Worm (Caenorhabditis elegans) whole organism, L2 larva: ENCODE data around the gene srz-19.

Experiments used
- C34F6.9 ChIP-seq: fragments of 150-350 bp; optimal IDR thresholded peaks from 2 replicates; lab custom pipeline; 2014; ENCODE audit warnings: missing biosample characterization, missing genetic modification characterization
- F13H6.1 ChIP-seq: sonication (generic microtip); optimal IDR thresholded peaks from 2 replicates; lab custom pipeline; 2016; ENCODE audit warnings: missing genetic modification characterization, missing compliant biosample characterization
- R02D3.7 ChIP-seq: fragments of 150-350 bp; optimal IDR thresholded peaks from 2 replicates; lab custom pipeline; 2014; ENCODE audit warnings: missing biosample characterization, missing genetic modification characterization
- Y55F3AM.14 ChIP-seq: fragments of 200-800 bp; sonication (Bioruptor generic); optimal IDR thresholded peaks from 2 replicates; lab custom pipeline; 2018; ENCODE audit warnings: mild to moderate bottlenecking, missing genetic modification characterization, missing compliant biosample characterization
- ZK546.5 ChIP-seq: sonication (generic microtip); optimal IDR thresholded peaks from 2 replicates; lab custom pipeline; 2017; ENCODE audit warnings: missing biosample characterization, missing genetic modification characterization
- alr-1 ChIP-seq: fragments of 150-350 bp; optimal IDR thresholded peaks from 2 replicates; lab custom pipeline; 2014; ENCODE audit warnings: missing biosample characterization, missing genetic modification characterization
- aly-2 ChIP-seq: fragments of 150-350 bp; optimal IDR thresholded peaks from 2 replicates; lab custom pipeline; 2014; ENCODE audit warnings: missing biosample characterization, missing genetic modification characterization
- ama-1 ChIP-seq: fragments of 150-350 bp; optimal IDR thresholded peaks from 2 replicates; lab custom pipeline; 2018; ENCODE audit warnings: inconsistent platforms
- ceh-16 ChIP-seq: fragments of 150-350 bp; optimal IDR thresholded peaks from 2 replicates; lab custom pipeline; 2014; ENCODE audit warnings: missing biosample characterization, missing genetic modification characterization
- ceh-82 ChIP-seq: fragments of 150-350 bp; optimal IDR thresholded peaks from 2 replicates; lab custom pipeline; 2014; ENCODE audit warnings: missing biosample characterization, missing genetic modification characterization
- crh-2 ChIP-seq: sonication (generic microtip); optimal IDR thresholded peaks from 2 replicates; lab custom pipeline; 2017; ENCODE audit warnings: missing biosample characterization, missing genetic modification characterization
- dmd-4 ChIP-seq: sonication (generic microtip); optimal IDR thresholded peaks from 2 replicates; lab custom pipeline; 2017; ENCODE audit warnings: missing biosample characterization, missing genetic modification characterization
- egl-27 ChIP-seq: sonication (generic microtip); optimal IDR thresholded peaks from 3 replicates; lab custom pipeline; 2017; ENCODE audit warnings: missing biosample characterization, missing genetic modification reagents, missing genetic modification characterization
- elt-1 ChIP-seq: fragments of 150-350 bp; optimal IDR thresholded peaks from 2 replicates; lab custom pipeline; 2014; ENCODE audit warnings: missing biosample characterization, missing genetic modification characterization
- elt-3 ChIP-seq: sonication (generic microtip); optimal IDR thresholded peaks from 2 replicates; lab custom pipeline; 2017; ENCODE audit warnings: missing biosample characterization, missing genetic modification characterization
- fos-1 ChIP-seq: fragments of 150-350 bp; optimal IDR thresholded peaks from 2 replicates; lab custom pipeline; 2014; ENCODE audit warnings: missing biosample characterization, missing genetic modification characterization
- gmeb-1 ChIP-seq: fragments of 150-350 bp; optimal IDR thresholded peaks from 2 replicates; lab custom pipeline; 2014; ENCODE audit warnings: missing biosample characterization, missing genetic modification characterization
- lin-11 ChIP-seq: fragments of 150-350 bp; sonication (generic microtip); optimal IDR thresholded peaks from 2 replicates; lab custom pipeline; 2014; ENCODE audit warnings: missing biosample characterization, missing genetic modification characterization, inconsistent platforms, mixed read lengths
- lin-39 ChIP-seq: fragments of 150-350 bp; optimal IDR thresholded peaks from 2 replicates; lab custom pipeline; 2014; ENCODE audit warnings: missing biosample characterization, missing genetic modification reagents, missing genetic modification characterization
- lsy-2 ChIP-seq, 2 experiments: fragments of 150-350 bp in 1 of 2; sonication (generic microtip) in 1 of 2; optimal IDR thresholded peaks; 2 replicates each; lab custom pipeline; 2014 to 2017; ENCODE audit warnings: missing biosample characterization in 2 of 2, missing genetic modification characterization in 2 of 2
- mab-5 ChIP-seq: fragments of 150-350 bp; optimal IDR thresholded peaks from 2 replicates; lab custom pipeline; 2014; ENCODE audit warnings: missing biosample characterization, missing genetic modification characterization
- mbf-1 ChIP-seq: sonication (generic microtip); optimal IDR thresholded peaks from 2 replicates; lab custom pipeline; 2017; ENCODE audit warnings: missing biosample characterization, missing genetic modification characterization
- nhr-11 ChIP-seq: fragments of 150-350 bp; optimal IDR thresholded peaks from 2 replicates; lab custom pipeline; 2014; ENCODE audit warnings: missing biosample characterization, missing genetic modification characterization
- nhr-12 ChIP-seq: fragments of 150-350 bp; optimal IDR thresholded peaks from 2 replicates; lab custom pipeline; 2014; ENCODE audit warnings: missing biosample characterization, missing genetic modification characterization
- nhr-129 ChIP-seq: fragments of 150-350 bp; optimal IDR thresholded peaks from 2 replicates; lab custom pipeline; 2014; ENCODE audit warnings: missing biosample characterization, missing genetic modification characterization
- nhr-21 ChIP-seq: fragments of 150-350 bp; optimal IDR thresholded peaks from 2 replicates; lab custom pipeline; 2014; ENCODE audit warnings: missing biosample characterization, missing genetic modification characterization
- nhr-23 ChIP-seq: fragments of 150-350 bp; optimal IDR thresholded peaks from 2 replicates; lab custom pipeline; 2014; ENCODE audit warnings: missing biosample characterization, missing genetic modification reagents, missing genetic modification characterization
- nhr-237 ChIP-seq: fragments of 150-350 bp; optimal IDR thresholded peaks from 2 replicates; lab custom pipeline; 2014; ENCODE audit warnings: missing biosample characterization, missing genetic modification characterization
- nhr-25 ChIP-seq: fragments of 150-350 bp; sonication (generic microtip); optimal IDR thresholded peaks from 3 replicates; lab custom pipeline; 2014; ENCODE audit warnings: missing biosample characterization, missing genetic modification characterization
- nhr-6 ChIP-seq: fragments of 150-350 bp; optimal IDR thresholded peaks from 2 replicates; lab custom pipeline; 2014; ENCODE audit warnings: missing biosample characterization, missing genetic modification characterization
- nhr-77 ChIP-seq: fragments of 150-350 bp; optimal IDR thresholded peaks from 2 replicates; lab custom pipeline; 2014; ENCODE audit warnings: missing biosample characterization, missing genetic modification characterization
- peb-1 ChIP-seq: fragments of 150-350 bp; optimal IDR thresholded peaks from 2 replicates; lab custom pipeline; 2014; ENCODE audit warnings: missing biosample characterization, missing genetic modification characterization
- sem-4 ChIP-seq: fragments of 150-350 bp; optimal IDR thresholded peaks from 2 replicates; lab custom pipeline; 2014; ENCODE audit warnings: missing biosample characterization, missing genetic modification reagents, missing genetic modification characterization
- sma-3 ChIP-seq: sonication (generic microtip); optimal IDR thresholded peaks from 2 replicates; lab custom pipeline; 2016; ENCODE audit warnings: missing genetic modification reagents, missing genetic modification characterization, missing compliant biosample characterization
- sma-9 ChIP-seq, 2 experiments: fragments of 150-350 bp in 1 of 2; sonication (generic microtip) in 1 of 2; optimal IDR thresholded peaks; 2 replicates each; lab custom pipeline; 2014 to 2016; ENCODE audit warnings: missing genetic modification characterization in 2 of 2, mild to moderate bottlenecking in 1 of 2, missing biosample characterization in 1 of 2, missing compliant biosample characterization in 1 of 2, missing genetic modification reagents in 1 of 2, moderate library complexity in 1 of 2
- snpc-4 ChIP-seq: fragments of 150-350 bp; optimal IDR thresholded peaks from 2 replicates; lab custom pipeline; 2014; ENCODE audit warnings: missing biosample characterization, missing genetic modification characterization
- unc-39 ChIP-seq: fragments of 150-350 bp; optimal IDR thresholded peaks from 2 replicates; lab custom pipeline; 2014; ENCODE audit warnings: missing biosample characterization, missing genetic modification characterization
- unc-55 ChIP-seq: fragments of 150-350 bp; sonication (generic microtip); optimal IDR thresholded peaks from 3 replicates; lab custom pipeline; 2014; ENCODE audit warnings: missing biosample characterization, missing genetic modification reagents, missing genetic modification characterization
- unc-62 ChIP-seq: fragments of 150-350 bp; optimal IDR thresholded peaks from 2 replicates; lab custom pipeline; 2014; ENCODE audit warnings: missing biosample characterization, missing genetic modification reagents, missing genetic modification characterization
- ztf-1 ChIP-seq: fragments of 200-800 bp; sonication (Bioruptor generic); conservative IDR thresholded peaks from 2 replicates; pipeline ENCODE4 v1.3.6; 2022; ENCODE audit warnings: missing genetic modification characterization, missing compliant biosample characterization
- ztf-11 ChIP-seq: sonication (generic microtip); optimal IDR thresholded peaks from 2 replicates; lab custom pipeline; 2017; ENCODE audit warnings: missing biosample characterization, missing genetic modification characterization

srz-19 gene

DNA sequence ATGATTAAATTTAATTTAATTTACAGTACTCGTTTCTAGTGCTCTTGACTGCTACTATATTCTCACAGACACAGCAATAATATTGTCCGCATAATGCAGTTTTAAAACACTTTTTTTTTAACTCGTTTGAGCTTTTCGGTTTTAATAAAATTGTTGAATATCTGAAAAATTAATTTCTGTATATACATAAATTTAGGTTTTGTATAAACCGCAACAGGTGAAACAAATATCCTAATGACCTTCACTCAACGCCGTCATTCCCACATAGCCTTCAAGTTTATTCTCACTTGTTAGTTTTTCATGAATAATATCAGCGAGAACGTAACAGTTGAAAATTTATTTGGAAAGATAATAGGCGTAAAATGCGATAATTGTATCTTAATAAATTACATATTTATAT, at the start of gene srz-19:
Gene srz-19, plus strand, starts transcription at position 301 of the 400 bp plus-strand sequence.
- TF ChIP-seq R02D3.7 (tag; lab: Kevin White, UChicago) (no peak), nhr-6 (tag; lab: Kevin White, UChicago) (no peak), aly-2 (no peak), ceh-16 (no peak), dmd-4 (tag; lab: Kevin White, UChicago) (no peak), sma-9 (GFP tag; optimal IDR thresholded peaks at IDR 0.05; lab: Kevin White, UChicago) (no peak), sma-9 (tag; optimal IDR thresholded peaks at IDR 0.05; lab: Kevin White, UChicago) (no peak), elt-1 (no peak), egl-27 (tag; lab: Kevin White, UChicago) (no peak), sem-4 (tag; lab: Kevin White, UChicago) (no peak), nhr-21 (tag; lab: Kevin White, UChicago) (no peak), ZK546.5 (no peak), fos-1 (tag; lab: Kevin White, UChicago) (no peak)
- TF ChIP-seq, all 48 proteins: peak for 0

DNA sequence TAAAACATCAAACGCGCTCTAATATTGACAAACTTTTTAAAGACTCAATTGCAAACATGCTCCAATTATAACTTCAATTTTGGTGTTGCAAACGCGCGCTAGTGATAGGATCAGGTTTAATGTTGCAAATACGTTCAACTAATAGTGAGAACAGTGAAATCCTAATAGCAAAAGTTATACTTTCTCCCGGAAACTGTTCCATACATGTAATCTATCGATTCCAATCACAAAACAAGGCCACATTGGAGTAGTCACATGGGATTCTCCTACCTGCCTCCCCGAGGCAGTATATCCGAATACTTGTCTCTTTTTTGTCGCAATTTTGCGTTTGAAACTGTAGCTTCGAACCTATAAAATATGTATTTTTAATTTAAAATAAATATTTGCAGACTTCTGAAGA, 49.7 kb upstream of the srz-19 start:
- no peak for TF ChIP-seq nhr-23 (tag; lab: Kevin White, UChicago)
- TF ChIP-seq R02D3.7 (tag; lab: Kevin White, UChicago): no peak
- TF ChIP-seq Y55F3AM.14: no peak
- TF ChIP-seq nhr-77 (tag; lab: Kevin White, UChicago): no peak
- no peak for TF ChIP-seq gmeb-1 (tag; lab: Kevin White, UChicago)
- TF ChIP-seq mab-5: no peak
- TF ChIP-seq crh-2: no peak

DNA sequence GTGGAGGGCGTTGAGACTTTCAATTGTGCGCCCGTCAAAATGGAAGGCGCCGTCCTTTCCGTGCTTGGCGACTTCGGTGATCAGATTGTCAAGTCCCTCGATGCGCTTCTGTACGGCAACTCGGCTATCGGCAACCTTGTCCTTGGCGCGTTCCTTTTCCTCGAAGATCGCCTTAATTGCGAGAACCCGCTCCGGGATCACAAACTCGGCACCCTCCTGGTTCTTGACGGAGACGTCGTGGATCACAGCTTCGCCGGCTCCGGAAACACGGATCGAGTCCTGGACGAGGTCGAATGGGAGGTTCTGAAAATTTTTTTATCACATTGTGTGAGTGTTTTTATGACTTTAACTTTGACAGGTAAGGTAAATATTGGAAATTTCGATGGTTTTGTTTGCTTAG, 46.4 kb upstream of the srz-19 start:
- TF ChIP-seq nhr-237 (tag; lab: Kevin White, UChicago) (no peak), crh-2 (no peak), nhr-23 (tag; lab: Kevin White, UChicago) (no peak), ztf-11 (tag; lab: Kevin White, UChicago) (no peak), unc-39 (tag; lab: Kevin White, UChicago) (no peak), lsy-2 (tag; optimal IDR thresholded peaks at IDR 0.05; lab: Kevin White, UChicago) (no peak), ama-1 (lab: Kevin White, UChicago) (no peak), lin-11 (tag; lab: Kevin White, UChicago) (no peak), elt-1 (no peak), unc-62 (GFP tag; lab: Kevin White, UChicago) (no peak), F13H6.1 (no peak), gmeb-1 (tag; lab: Kevin White, UChicago) (no peak), sma-3 (GFP tag; lab: Kevin White, UChicago) (no peak), sem-4 (tag; lab: Kevin White, UChicago) (no peak), ceh-16 (no peak), nhr-12 (no peak), R02D3.7 (tag; lab: Kevin White, UChicago) (no peak), nhr-21 (tag; lab: Kevin White, UChicago) (no peak)

DNA sequence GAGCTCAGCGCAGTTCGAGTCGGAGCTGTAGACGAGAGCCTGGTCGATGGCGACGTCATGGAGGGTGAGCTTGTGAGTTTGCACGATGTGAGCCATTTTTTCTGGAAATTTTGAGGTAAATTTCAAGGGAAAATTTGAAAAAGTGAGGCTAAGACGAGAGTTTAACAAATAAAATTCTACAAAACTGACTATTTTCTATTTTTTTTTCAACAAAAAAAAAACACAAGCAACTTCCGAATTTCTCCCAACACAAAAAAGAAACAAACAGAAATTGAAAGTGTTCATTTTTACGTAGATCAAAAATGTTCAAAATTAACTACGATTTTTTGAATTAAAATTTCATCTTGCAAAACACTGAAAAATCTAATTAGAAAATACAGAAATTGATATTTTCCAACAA, 45.9 kb upstream of the srz-19 start, which contains the start of gene F37C4.5:
Gene F37C4.5, minus strand, starts transcription at position 101 of the 400 bp plus-strand sequence.
- no peak for TF ChIP-seq mbf-1 (tag; lab: Kevin White, UChicago)
- no peak for TF ChIP-seq R02D3.7 (tag; lab: Kevin White, UChicago)
- no peak for TF ChIP-seq nhr-23 (tag; lab: Kevin White, UChicago)
- no peak for TF ChIP-seq fos-1 (tag; lab: Kevin White, UChicago)
- TF ChIP-seq sma-3 (GFP tag; lab: Kevin White, UChicago): no peak
- no peak for TF ChIP-seq Y55F3AM.14
- no peak for TF ChIP-seq unc-55
- no peak for TF ChIP-seq crh-2
- TF ChIP-seq nhr-11: no peak
- no peak for TF ChIP-seq nhr-21 (tag; lab: Kevin White, UChicago)
- no peak for TF ChIP-seq elt-1

DNA sequence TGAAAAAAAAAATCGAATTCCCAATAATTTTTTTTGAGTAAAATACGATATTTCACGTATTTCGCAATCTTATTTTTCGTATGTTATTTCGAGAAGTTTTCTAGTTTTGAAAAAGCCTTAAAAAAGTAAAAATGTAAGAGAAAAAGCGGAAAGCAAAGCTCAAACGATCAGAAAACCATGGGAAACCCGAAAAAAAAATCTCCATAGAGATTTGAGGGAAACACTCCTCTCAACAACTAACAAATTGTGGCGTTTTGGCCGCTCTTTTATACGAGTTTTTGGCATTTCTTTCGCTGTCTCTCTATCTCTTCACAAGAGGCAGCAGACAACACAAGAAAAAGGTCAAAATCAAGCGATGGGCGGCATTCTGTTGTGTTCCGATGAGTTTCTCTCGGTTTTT, 45.2 kb upstream of the srz-19 start:
- TF ChIP-seq unc-39 (tag; lab: Kevin White, UChicago): no peak
- TF ChIP-seq nhr-129 (tag; lab: Kevin White, UChicago): peak; percentile 45
- no peak for TF ChIP-seq lin-11 (tag; lab: Kevin White, UChicago)
- no peak for TF ChIP-seq nhr-77 (tag; lab: Kevin White, UChicago)
- TF ChIP-seq nhr-21 (tag; lab: Kevin White, UChicago): no peak
- TF ChIP-seq peb-1 (tag; lab: Kevin White, UChicago): no peak
- peak; percentile 41 for TF ChIP-seq C34F6.9 (tag; lab: Kevin White, UChicago)
- no peak for TF ChIP-seq egl-27 (tag; lab: Kevin White, UChicago)
- TF ChIP-seq sem-4 (tag; lab: Kevin White, UChicago): no peak
- TF ChIP-seq nhr-25 (tag; lab: Kevin White, UChicago): peak; percentile 19
- peak; percentile 65 for TF ChIP-seq fos-1 (tag; lab: Kevin White, UChicago)
- TF ChIP-seq nhr-23 (tag; lab: Kevin White, UChicago): no peak
- TF ChIP-seq nhr-12: no peak
- no peak for TF ChIP-seq alr-1 (tag; lab: Kevin White, UChicago)
- no peak for TF ChIP-seq unc-62 (GFP tag; lab: Kevin White, UChicago)
- no peak for TF ChIP-seq nhr-237 (tag; lab: Kevin White, UChicago)
- TF ChIP-seq nhr-6 (tag; lab: Kevin White, UChicago): no peak
- TF ChIP-seq mab-5: no peak
- TF ChIP-seq sma-9 (GFP tag; optimal IDR thresholded peaks at IDR 0.05; lab: Kevin White, UChicago): peak; percentile 26
- no peak for TF ChIP-seq sma-9 (tag; optimal IDR thresholded peaks at IDR 0.05; lab: Kevin White, UChicago)
- peak; percentile 95 for TF ChIP-seq ama-1 (lab: Kevin White, UChicago)
- TF ChIP-seq F13H6.1: peak; percentile 10
- peak; percentile 28 for TF ChIP-seq unc-55
- no peak for TF ChIP-seq lin-39 (tag; lab: Kevin White, UChicago)
- TF ChIP-seq ztf-1 (GFP tag; lab: Robert Waterston, UW): no peak
- no peak for TF ChIP-seq R02D3.7 (tag; lab: Kevin White, UChicago)
- peak in 1 of 2 experiments; percentile 51 for TF ChIP-seq lsy-2 (tag; optimal IDR thresholded peaks at IDR 0.05; lab: Kevin White, UChicago)
- TF ChIP-seq snpc-4: no peak
- no peak for TF ChIP-seq elt-3
- no peak for TF ChIP-seq nhr-11
- TF ChIP-seq ZK546.5: no peak
- TF ChIP-seq ceh-82 (tag; lab: Kevin White, UChicago): no peak
